Fruit fly (Drosophila melanogaster) whole organism, pupa: ENCODE results near the gene CG43072.

Experiments
- CG32121 ChIP-seq: fragments of 200-800 bp; sonication (Bioruptor generic); IDR thresholded peaks from 2 replicates; pipeline ENCODE4 v1.3.6; 2022; ENCODE audit warnings: missing biosample characterization, missing genetic modification characterization
- CG9948 ChIP-seq: fragments of 200-800 bp; sonication (Bioruptor generic); optimal IDR thresholded peaks from 2 replicates; lab custom pipeline; 2018; ENCODE audit warnings: missing biosample characterization, mild to moderate bottlenecking, missing genetic modification characterization, moderate library complexity
- EcR ChIP-seq: fragments of 200-800 bp; sonication (Bioruptor generic); optimal IDR thresholded peaks from 3 replicates; lab custom pipeline; 2019; ENCODE audit warnings: missing biosample characterization, missing genetic modification characterization, mild to moderate bottlenecking, moderate library complexity, missing genetic modification reagents

DNA sequence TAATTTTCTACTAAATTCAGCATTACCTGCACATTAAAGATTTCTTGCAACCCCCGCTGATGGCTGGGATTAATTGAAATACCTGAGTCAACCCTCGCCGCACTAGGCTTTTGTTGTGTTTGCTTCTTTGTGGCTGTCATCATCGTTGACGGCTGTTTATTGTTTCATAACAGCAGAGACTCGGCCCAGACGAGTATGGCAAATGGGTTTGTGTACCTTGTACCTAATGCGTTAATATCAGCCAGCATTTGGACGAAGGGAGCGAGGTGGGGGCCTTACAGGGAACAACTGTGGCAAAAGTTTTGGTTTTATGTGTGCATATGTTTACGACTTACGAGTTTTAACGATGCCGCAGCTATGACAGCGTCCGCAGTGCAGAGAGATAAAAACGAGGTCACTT is 9.8 kb upstream of the CG43072 start:
- TF ChIP-seq CG9948 (tag; lab: Kevin White, UChicago) = no peak
- TF ChIP-seq CG32121 (GFP tag; lab: Robert Waterston, UW) = no peak; the same call in 1 of the 2 replicates
- no peak for TF ChIP-seq EcR (GFP tag; lab: Kevin White, UChicago)
